Fruit fly (Drosophila melanogaster): ENCODE data around the gene CG6793.
A peak's percentile ranks its signal among the peaks of the same experiment; 100 is the strongest.

The CG6793 gene

dm6 chr3L:12062788-12063218 lies 20.6 kb downstream of the CG6793 start (continued):
- TF ChIP-seq Stat92E (GFP tag; optimal IDR thresholded peaks at IDR 0.05) (peak in 1 of 3 experiments; percentile 75), vvl (GFP tag; IDR thresholded peaks at IDR 0.05) (peak; percentile 78), CG30403 (GFP tag; optimal IDR thresholded peaks at IDR 0.05) (peak; percentile 32), Trl (optimal IDR thresholded peaks at IDR 0.05) (no peak), Trl (GFP tag; optimal IDR thresholded peaks at IDR 0.05) (peak; percentile 60), CG1529 (GFP tag; optimal IDR thresholded peaks at IDR 0.05) (peak; percentile 36), Lim3 (GFP tag; IDR thresholded peaks at IDR 0.05) (no peak), CG6813 (GFP tag; optimal IDR thresholded peaks at IDR 0.05) (peak; percentile 32), CG11696 (GFP tag; IDR thresholded peaks at IDR 0.05) (no peak), ems (GFP tag; optimal IDR thresholded peaks at IDR 0.05) (peak; percentile 25), en (GFP tag; optimal IDR thresholded peaks at IDR 0.05) (no peak), bcd (GFP tag; optimal IDR thresholded peaks at IDR 0.05) (peak; percentile 0), CG13775 (GFP tag; optimal IDR thresholded peaks at IDR 0.05) (peak; percentile 5), CG18011 (GFP tag; optimal IDR thresholded peaks at IDR 0.05) (no peak), CG8281 (tag; optimal IDR thresholded peaks at IDR 0.05) (no peak), cato (GFP tag; optimal IDR thresholded peaks at IDR 0.05; ENCODE audit: borderline replicate concordance) (peak; percentile 14), CG7839 (tag; optimal IDR thresholded peaks at IDR 0.05) (peak; percentile 57), Hr3 (GFP tag; optimal IDR thresholded peaks at IDR 0.05) (no peak), Dfd (GFP tag; optimal IDR thresholded peaks at IDR 0.05) (no peak), pzg (GFP tag; optimal IDR thresholded peaks at IDR 0.05) (no peak), Hmx (GFP tag; optimal IDR thresholded peaks at IDR 0.05) (no peak), D19B (GFP tag; optimal IDR thresholded peaks at IDR 0.05) (no peak), twi (tag; optimal IDR thresholded peaks at IDR 0.05) (peak; percentile 70), NC2β (GFP tag; optimal IDR thresholded peaks at IDR 0.05) (peak; percentile 54), Usf (GFP tag; optimal IDR thresholded peaks at IDR 0.05) (peak; percentile 17), caup (GFP tag; optimal IDR thresholded peaks at IDR 0.05; ENCODE audit: severe bottlenecking) (no peak), sr (GFP tag; IDR thresholded peaks at IDR 0.05) (no peak), HLH4C (GFP tag; IDR thresholded peaks at IDR 0.05; ENCODE audit: partially characterized antibody) (no peak), Ets97D (GFP tag; optimal IDR thresholded peaks at IDR 0.05) (peak; percentile 26), CG7556 (GFP tag; optimal IDR thresholded peaks at IDR 0.05) (no peak), CG10209 (GFP tag; optimal IDR thresholded peaks at IDR 0.05) (no peak), schlank (tag; optimal IDR thresholded peaks at IDR 0.05) (no peak), ara (GFP tag; IDR thresholded peaks at IDR 0.05) (peak; percentile 91), Dad (GFP tag; optimal IDR thresholded peaks at IDR 0.05) (no peak), Ptx1 (GFP tag; IDR thresholded peaks at IDR 0.05) (0 out of 2 replicates have a peak, but pooled peaks have one; percentile 7), stc (GFP tag; IDR thresholded peaks at IDR 0.05) (peak; percentile 32; the same call in 1 of the 2 replicates), lilli (GFP tag; optimal IDR thresholded peaks at IDR 0.05) (no peak), CG11560 (tag; IDR thresholded peaks at IDR 0.05) (peak; percentile 76), CG43689 (GFP tag; IDR thresholded peaks at IDR 0.05) (no peak), lab (GFP tag; optimal IDR thresholded peaks at IDR 0.05) (no peak), sens-2 (GFP tag; IDR thresholded peaks at IDR 0.05) (peak; percentile 49), CG10274 (GFP tag; optimal IDR thresholded peaks at IDR 0.05) (no peak), exex (tag; optimal IDR thresholded peaks at IDR 0.05) (no peak), klu (GFP tag; IDR thresholded peaks at IDR 0.05) (0 out of 2 replicates have a peak, but pooled peaks have one; percentile 22), kay (GFP tag; optimal IDR thresholded peaks at IDR 0.05) (no peak), zfh2 (GFP tag; optimal IDR thresholded peaks at IDR 0.05) (no peak), CG16813 (GFP tag; IDR thresholded peaks at IDR 0.05; ENCODE audit: partially characterized antibody) (no peak), CG13624 (GFP tag; optimal IDR thresholded peaks at IDR 0.05) (no peak), CG6854 (GFP tag; optimal IDR thresholded peaks at IDR 0.05) (no peak), gcm2 (GFP tag; optimal IDR thresholded peaks at IDR 0.05) (no peak), peb (GFP tag; IDR thresholded peaks at IDR 0.05) (0 out of 2 replicates have a peak, but pooled peaks have one; percentile 38)
